Fruit fly (Drosophila melanogaster) whole organism, wandering third instar larva: ENCODE measurements around the gene Miga.

Source experiments
- Abd-B ChIP-seq: fragments of >200 bp; optimal IDR thresholded peaks from 2 replicates; lab custom pipeline; 2017; ENCODE audit warnings: missing biosample characterization, missing genetic modification characterization
- CG32264 ChIP-seq: fragments of 200-800 bp; sonication (Bioruptor generic); optimal IDR thresholded peaks from 2 replicates; lab custom pipeline; 2016; ENCODE audit warnings: missing biosample characterization, missing genetic modification characterization
- CrebA ChIP-seq: fragments of 200-800 bp; sonication (Bioruptor generic); optimal IDR thresholded peaks from 2 replicates; lab custom pipeline; 2016; ENCODE audit warnings: missing biosample characterization, mild to moderate bottlenecking, missing genetic modification characterization, borderline replicate concordance
- Dfd ChIP-seq: fragments of >200 bp; optimal IDR thresholded peaks from 2 replicates; lab custom pipeline; 2017; ENCODE audit warnings: missing biosample characterization, missing genetic modification characterization
- N ChIP-seq: fragments of >200 bp; optimal IDR thresholded peaks from 2 replicates; lab custom pipeline; 2018; ENCODE audit warnings: missing biosample characterization, missing external identifiers, missing genetic modification characterization
- Sp1 ChIP-seq: fragments of 200-800 bp; sonication (Bioruptor generic); optimal IDR thresholded peaks from 3 replicates; lab custom pipeline; 2019; ENCODE audit warnings: missing biosample characterization, mild to moderate bottlenecking, missing genetic modification characterization, moderate library complexity
- br ChIP-seq: fragments of 200-800 bp; sonication (Bioruptor generic); optimal IDR thresholded peaks from 2 replicates; lab custom pipeline; 2016; ENCODE audit warnings: missing biosample characterization, missing genetic modification characterization
- foxo ChIP-seq, 2 experiments: fragments of 200-800 bp; sonication (Bioruptor generic); optimal IDR thresholded peaks; 2 replicates in 1 of 2; 3 replicates in 1 of 2; lab custom pipeline; 2016 to 2017; ENCODE audit warnings: missing biosample characterization in 2 of 2, missing genetic modification characterization in 2 of 2
- fru ChIP-seq: fragments of 200-800 bp; sonication (Bioruptor generic); optimal IDR thresholded peaks from 3 replicates; lab custom pipeline; 2016; ENCODE audit warnings: missing biosample characterization, mild to moderate bottlenecking, missing genetic modification characterization
- jim ChIP-seq: fragments of 175-275, 200-325 bp; sonication (Bioruptor generic); optimal IDR thresholded peaks from 2 replicates; lab custom pipeline; 2016; ENCODE audit warnings: missing biosample characterization, mild to moderate bottlenecking, missing genetic modification characterization
- lola ChIP-seq: fragments of >200 bp; optimal IDR thresholded peaks from 2 replicates; lab custom pipeline; 2017; ENCODE audit warnings: missing biosample characterization, missing genetic modification characterization
- pan ChIP-seq: fragments of >200 bp; optimal IDR thresholded peaks from 2 replicates; lab custom pipeline; 2017
- sv ChIP-seq: fragments of 200-800 bp; sonication (Bioruptor generic); optimal IDR thresholded peaks from 3 replicates; lab custom pipeline; 2016; ENCODE audit warnings: missing biosample characterization, missing genetic modification characterization
- usp ChIP-seq: fragments of >200 bp; optimal IDR thresholded peaks from 2 replicates; lab custom pipeline; 2017; ENCODE audit warnings: missing biosample characterization, missing genetic modification characterization

DNA sequence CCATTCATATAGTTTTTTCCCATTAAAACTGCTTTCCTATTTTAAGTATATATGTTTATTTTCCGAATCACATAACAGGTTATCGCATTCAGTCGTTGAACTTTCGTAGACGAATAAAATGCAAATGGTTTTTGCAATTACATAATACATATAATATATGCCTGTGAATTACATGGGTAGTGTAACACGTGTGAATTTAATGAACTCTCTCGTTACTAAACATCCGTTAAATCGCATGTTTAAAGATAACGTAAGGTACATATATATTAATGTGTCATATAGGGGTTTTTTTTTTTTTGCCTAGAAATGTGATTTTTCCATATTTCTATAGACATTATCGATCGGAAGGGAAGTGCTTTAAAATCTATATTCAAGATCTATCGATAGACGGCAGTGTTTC lies 32.0 kb upstream of the Miga start:
- TF ChIP-seq sv (GFP tag; lab: Kevin White, UChicago) = no peak
- TF ChIP-seq Sp1 (GFP tag; lab: Kevin White, UChicago) = no peak
- TF ChIP-seq fru = no peak
- TF ChIP-seq N (GFP tag; lab: Kevin White, UChicago) = no peak
- TF ChIP-seq CrebA (GFP tag; lab: Kevin White, UChicago) = no peak
- no peak for TF ChIP-seq usp
- no peak for TF ChIP-seq jim (GFP tag; lab: Kevin White, UChicago)
- TF ChIP-seq Abd-B (GFP tag; lab: Kevin White, UChicago) = no peak
- TF ChIP-seq pan (lab: Kevin White, UChicago) = no peak
- TF ChIP-seq foxo (GFP tag; optimal IDR thresholded peaks at IDR 0.05; lab: Kevin White, UChicago) = no peak
- no peak for TF ChIP-seq Dfd
- TF ChIP-seq br (GFP tag; lab: Kevin White, UChicago) = no peak
- no peak for TF ChIP-seq CG32264 (GFP tag; lab: Kevin White, UChicago)
- no peak for TF ChIP-seq lola (GFP tag; lab: Kevin White, UChicago)
